Worm (Caenorhabditis elegans): ENCODE measurements around the gene wrt-2.

- TF ChIP-seq sptf-1 (tag; optimal IDR thresholded peaks at IDR 0.05) (no peak), ztf-11 (tag; optimal IDR thresholded peaks at IDR 0.05) (no peak), ces-1 (GFP tag; optimal IDR thresholded peaks at IDR 0.05) (no peak), lin-13 (tag; optimal IDR thresholded peaks at IDR 0.05) (no peak), ham-2 (GFP tag; optimal IDR thresholded peaks at IDR 0.05) (no peak), nhr-76 (tag; optimal IDR thresholded peaks at IDR 0.05) (no peak), blmp-1 (tag; optimal IDR thresholded peaks at IDR 0.05) (no peak), mls-2 (tag; optimal IDR thresholded peaks at IDR 0.05) (no peak), cnd-1 (tag; optimal IDR thresholded peaks at IDR 0.05) (no peak), nhr-12 (tag; optimal IDR thresholded peaks at IDR 0.05) (no peak), mab-5 (tag; optimal IDR thresholded peaks at IDR 0.05) (no peak), elt-3 (tag; optimal IDR thresholded peaks at IDR 0.05) (no peak)
Measured at ce11 chrX:3089894-3090414, 4.2 kb downstream of the wrt-2 start.

Measured in whole organism, mixed stage, embryonic.